Fruit fly (Drosophila melanogaster): ENCODE measurements around the gene kra.

kra gene

dm6 chr3R:5573883-5574282 is 27.1 kb downstream of the kra start:
- TF ChIP-seq vri (GFP tag; optimal IDR thresholded peaks at IDR 0.05) (no peak), topi (GFP tag; optimal IDR thresholded peaks at IDR 0.05) (no peak), CG11294 (GFP tag; IDR thresholded peaks at IDR 0.05) (no peak), Met (GFP tag; optimal IDR thresholded peaks at IDR 0.05) (peak; percentile 44), Sox14 (GFP tag; optimal IDR thresholded peaks at IDR 0.05) (no peak), Sox102F (GFP tag; optimal IDR thresholded peaks at IDR 0.05) (no peak), CG31627 (GFP tag; optimal IDR thresholded peaks at IDR 0.05) (peak; percentile 2), cyc (GFP tag; optimal IDR thresholded peaks at IDR 0.05) (peak; percentile 16)

dm6 chr3R:5572900-5573665 is 27.9 kb downstream of the kra start:
- TF ChIP-seq Sox102F (GFP tag; optimal IDR thresholded peaks at IDR 0.05) (no peak), Gug (GFP tag; IDR thresholded peaks at IDR 0.05) (no peak), CG4318 (GFP tag; optimal IDR thresholded peaks at IDR 0.05) (no peak), acj6 (GFP tag; optimal IDR thresholded peaks at IDR 0.05) (no peak), CG15336 (GFP tag; IDR thresholded peaks at IDR 0.05) (no peak; the same call in 1 of the 2 replicates), CG10669 (GFP tag; optimal IDR thresholded peaks at IDR 0.05) (no peak), CG11294 (GFP tag; IDR thresholded peaks at IDR 0.05) (no peak), Eip75B (GFP tag; optimal IDR thresholded peaks at IDR 0.05) (no peak), Lpt (GFP tag; optimal IDR thresholded peaks at IDR 0.05) (no peak), CG10631 (GFP tag; optimal IDR thresholded peaks at IDR 0.05) (peak; percentile 4), spab (GFP tag; optimal IDR thresholded peaks at IDR 0.05) (no peak), Hr39 (GFP tag; optimal IDR thresholded peaks at IDR 0.05) (no peak), vri (GFP tag; optimal IDR thresholded peaks at IDR 0.05) (no peak), esn (GFP tag; optimal IDR thresholded peaks at IDR 0.05) (peak; percentile 22), CG31627 (GFP tag; optimal IDR thresholded peaks at IDR 0.05) (peak; percentile 19), OdsH (GFP tag; optimal IDR thresholded peaks at IDR 0.05) (peak; percentile 17), CG11762 (GFP tag; optimal IDR thresholded peaks at IDR 0.05; ENCODE audit: insufficient read depth) (no peak), CG6276 (GFP tag; optimal IDR thresholded peaks at IDR 0.05) (no peak), ss (GFP tag; optimal IDR thresholded peaks at IDR 0.05) (no peak), topi (GFP tag; optimal IDR thresholded peaks at IDR 0.05) (peak; percentile 26), Eip78C (GFP tag) (peak; percentile 66), Met (GFP tag; optimal IDR thresholded peaks at IDR 0.05) (peak; percentile 3), CG3032 (tag; optimal IDR thresholded peaks at IDR 0.05) (no peak), lz (GFP tag; optimal IDR thresholded peaks at IDR 0.05) (peak; percentile 23), CG1621 (tag; optimal IDR thresholded peaks at IDR 0.05) (no peak), svp (GFP tag) (peak; percentile 53), achi (GFP tag; optimal IDR thresholded peaks at IDR 0.05) (peak; percentile 7), CG8319 (GFP tag; optimal IDR thresholded peaks at IDR 0.05) (no peak), Hr4 (GFP tag; optimal IDR thresholded peaks at IDR 0.05) (peak; percentile 25), CG9139 (GFP tag; optimal IDR thresholded peaks at IDR 0.05) (no peak), CG8119 (GFP tag; IDR thresholded peaks at IDR 0.05) (0 out of 3 replicates have a peak, but pooled peaks have one; percentile 31), fd85E (GFP tag; optimal IDR thresholded peaks at IDR 0.05) (no peak), CG3919 (GFP tag; optimal IDR thresholded peaks at IDR 0.05) (peak; percentile 9)

- TF ChIP-seq Eip78C (GFP tag) (peak; percentile 12), dsx (GFP tag; optimal IDR thresholded peaks at IDR 0.05; ENCODE audit: poor library complexity, severe bottlenecking) (peak; percentile 45), fd59A (GFP tag; optimal IDR thresholded peaks at IDR 0.05) (no peak), Ets21C (GFP tag; optimal IDR thresholded peaks at IDR 0.05) (no peak), svp (GFP tag) (peak; percentile 90), CG32006 (GFP tag; optimal IDR thresholded peaks at IDR 0.05) (no peak), CG6854 (GFP tag; optimal IDR thresholded peaks at IDR 0.05) (no peak), net (GFP tag; optimal IDR thresholded peaks at IDR 0.05) (no peak), Hr4 (GFP tag; optimal IDR thresholded peaks at IDR 0.05) (no peak), Blimp-1 (GFP tag; optimal IDR thresholded peaks at IDR 0.05) (no peak), CG11762 (GFP tag; optimal IDR thresholded peaks at IDR 0.05; ENCODE audit: insufficient read depth) (no peak)
These were observed 29.2 kb downstream of the kra start for dm6 chr3R:5571756-5572155.

Measured in whole organism, prepupa.